Worm (Caenorhabditis elegans) whole organism, L2 larva: ENCODE results near the gene ins-39.

ENCODE experiments used
- C34F6.9 ChIP-seq: fragments of 150-350 bp; optimal IDR thresholded peaks from 2 replicates; lab custom pipeline; 2014; ENCODE audit warnings: missing biosample characterization, missing genetic modification characterization
- F13H6.1 ChIP-seq: sonication (generic microtip); optimal IDR thresholded peaks from 2 replicates; lab custom pipeline; 2016; ENCODE audit warnings: missing genetic modification characterization, missing compliant biosample characterization
- R02D3.7 ChIP-seq: fragments of 150-350 bp; optimal IDR thresholded peaks from 2 replicates; lab custom pipeline; 2014; ENCODE audit warnings: missing biosample characterization, missing genetic modification characterization
- Y55F3AM.14 ChIP-seq: fragments of 200-800 bp; sonication (Bioruptor generic); optimal IDR thresholded peaks from 2 replicates; lab custom pipeline; 2018; ENCODE audit warnings: mild to moderate bottlenecking, missing genetic modification characterization, missing compliant biosample characterization
- ZK546.5 ChIP-seq: sonication (generic microtip); optimal IDR thresholded peaks from 2 replicates; lab custom pipeline; 2017; ENCODE audit warnings: missing biosample characterization, missing genetic modification characterization
- alr-1 ChIP-seq: fragments of 150-350 bp; optimal IDR thresholded peaks from 2 replicates; lab custom pipeline; 2014; ENCODE audit warnings: missing biosample characterization, missing genetic modification characterization
- aly-2 ChIP-seq: fragments of 150-350 bp; optimal IDR thresholded peaks from 2 replicates; lab custom pipeline; 2014; ENCODE audit warnings: missing biosample characterization, missing genetic modification characterization
- ama-1 ChIP-seq: fragments of 150-350 bp; optimal IDR thresholded peaks from 2 replicates; lab custom pipeline; 2018; ENCODE audit warnings: inconsistent platforms
- blmp-1 ChIP-seq: sonication (generic microtip); optimal IDR thresholded peaks from 2 replicates; lab custom pipeline; 2017; ENCODE audit warnings: missing genetic modification characterization, mild to moderate bottlenecking, missing compliant biosample characterization, antibody characterized with exemption, moderate library complexity; ENCODE audit not compliant: insufficient read depth
- ceh-16 ChIP-seq: fragments of 150-350 bp; optimal IDR thresholded peaks from 2 replicates; lab custom pipeline; 2014; ENCODE audit warnings: missing biosample characterization, missing genetic modification characterization
- ceh-82 ChIP-seq: fragments of 150-350 bp; optimal IDR thresholded peaks from 2 replicates; lab custom pipeline; 2014; ENCODE audit warnings: missing biosample characterization, missing genetic modification characterization
- crh-2 ChIP-seq: sonication (generic microtip); optimal IDR thresholded peaks from 2 replicates; lab custom pipeline; 2017; ENCODE audit warnings: missing biosample characterization, missing genetic modification characterization
- dmd-4 ChIP-seq: sonication (generic microtip); optimal IDR thresholded peaks from 2 replicates; lab custom pipeline; 2017; ENCODE audit warnings: missing biosample characterization, missing genetic modification characterization
- egl-27 ChIP-seq: sonication (generic microtip); optimal IDR thresholded peaks from 3 replicates; lab custom pipeline; 2017; ENCODE audit warnings: missing biosample characterization, missing genetic modification reagents, missing genetic modification characterization
- elt-1 ChIP-seq: fragments of 150-350 bp; optimal IDR thresholded peaks from 2 replicates; lab custom pipeline; 2014; ENCODE audit warnings: missing biosample characterization, missing genetic modification characterization
- elt-3 ChIP-seq: sonication (generic microtip); optimal IDR thresholded peaks from 2 replicates; lab custom pipeline; 2017; ENCODE audit warnings: missing biosample characterization, missing genetic modification characterization
- fos-1 ChIP-seq: fragments of 150-350 bp; optimal IDR thresholded peaks from 2 replicates; lab custom pipeline; 2014; ENCODE audit warnings: missing biosample characterization, missing genetic modification characterization
- lin-11 ChIP-seq: fragments of 150-350 bp; sonication (generic microtip); optimal IDR thresholded peaks from 2 replicates; lab custom pipeline; 2014; ENCODE audit warnings: missing biosample characterization, missing genetic modification characterization, inconsistent platforms, mixed read lengths
- lin-13 ChIP-seq: fragments of 150-350 bp; optimal IDR thresholded peaks from 2 replicates; lab custom pipeline; 2014; ENCODE audit warnings: missing biosample characterization, missing genetic modification reagents, missing genetic modification characterization
- lsy-2 ChIP-seq, 2 experiments: fragments of 150-350 bp in 1 of 2; sonication (generic microtip) in 1 of 2; optimal IDR thresholded peaks; 2 replicates each; lab custom pipeline; 2014 to 2017; ENCODE audit warnings: missing biosample characterization in 2 of 2, missing genetic modification characterization in 2 of 2
- mab-5 ChIP-seq: fragments of 150-350 bp; optimal IDR thresholded peaks from 2 replicates; lab custom pipeline; 2014; ENCODE audit warnings: missing biosample characterization, missing genetic modification characterization
- mbf-1 ChIP-seq: sonication (generic microtip); optimal IDR thresholded peaks from 2 replicates; lab custom pipeline; 2017; ENCODE audit warnings: missing biosample characterization, missing genetic modification characterization
- mdl-1 ChIP-seq, 2 experiments: fragments of 150-350 bp in 1 of 2; sonication (generic microtip) in 1 of 2; optimal IDR thresholded peaks; 2 replicates each; lab custom pipeline; 2017; ENCODE audit warnings: missing biosample characterization in 2 of 2, missing genetic modification characterization in 2 of 2
- nhr-10 ChIP-seq: sonication (generic microtip); optimal IDR thresholded peaks from 2 replicates; lab custom pipeline; 2017; ENCODE audit warnings: missing biosample characterization, missing genetic modification characterization
- nhr-11 ChIP-seq: fragments of 150-350 bp; optimal IDR thresholded peaks from 2 replicates; lab custom pipeline; 2014; ENCODE audit warnings: missing biosample characterization, missing genetic modification characterization
- nhr-12 ChIP-seq: fragments of 150-350 bp; optimal IDR thresholded peaks from 2 replicates; lab custom pipeline; 2014; ENCODE audit warnings: missing biosample characterization, missing genetic modification characterization
- nhr-129 ChIP-seq: fragments of 150-350 bp; optimal IDR thresholded peaks from 2 replicates; lab custom pipeline; 2014; ENCODE audit warnings: missing biosample characterization, missing genetic modification characterization
- nhr-21 ChIP-seq: fragments of 150-350 bp; optimal IDR thresholded peaks from 2 replicates; lab custom pipeline; 2014; ENCODE audit warnings: missing biosample characterization, missing genetic modification characterization
- nhr-23 ChIP-seq: fragments of 150-350 bp; optimal IDR thresholded peaks from 2 replicates; lab custom pipeline; 2014; ENCODE audit warnings: missing biosample characterization, missing genetic modification reagents, missing genetic modification characterization
- nhr-237 ChIP-seq: fragments of 150-350 bp; optimal IDR thresholded peaks from 2 replicates; lab custom pipeline; 2014; ENCODE audit warnings: missing biosample characterization, missing genetic modification characterization
- nhr-6 ChIP-seq: fragments of 150-350 bp; optimal IDR thresholded peaks from 2 replicates; lab custom pipeline; 2014; ENCODE audit warnings: missing biosample characterization, missing genetic modification characterization
- nhr-77 ChIP-seq: fragments of 150-350 bp; optimal IDR thresholded peaks from 2 replicates; lab custom pipeline; 2014; ENCODE audit warnings: missing biosample characterization, missing genetic modification characterization
- peb-1 ChIP-seq: fragments of 150-350 bp; optimal IDR thresholded peaks from 2 replicates; lab custom pipeline; 2014; ENCODE audit warnings: missing biosample characterization, missing genetic modification characterization
- sem-4 ChIP-seq: fragments of 150-350 bp; optimal IDR thresholded peaks from 2 replicates; lab custom pipeline; 2014; ENCODE audit warnings: missing biosample characterization, missing genetic modification reagents, missing genetic modification characterization
- skn-1 ChIP-seq: sonication (generic microtip); optimal IDR thresholded peaks from 2 replicates; lab custom pipeline; 2017; ENCODE audit warnings: missing biosample characterization, missing genetic modification characterization
- sma-3 ChIP-seq: sonication (generic microtip); optimal IDR thresholded peaks from 2 replicates; lab custom pipeline; 2016; ENCODE audit warnings: missing genetic modification reagents, missing genetic modification characterization, missing compliant biosample characterization
- sma-9 ChIP-seq, 2 experiments: fragments of 150-350 bp in 1 of 2; sonication (generic microtip) in 1 of 2; optimal IDR thresholded peaks; 2 replicates each; lab custom pipeline; 2014 to 2016; ENCODE audit warnings: missing genetic modification characterization in 2 of 2, mild to moderate bottlenecking in 1 of 2, missing biosample characterization in 1 of 2, missing compliant biosample characterization in 1 of 2, missing genetic modification reagents in 1 of 2, moderate library complexity in 1 of 2
- snpc-4 ChIP-seq: fragments of 150-350 bp; optimal IDR thresholded peaks from 2 replicates; lab custom pipeline; 2014; ENCODE audit warnings: missing biosample characterization, missing genetic modification characterization
- unc-39 ChIP-seq: fragments of 150-350 bp; optimal IDR thresholded peaks from 2 replicates; lab custom pipeline; 2014; ENCODE audit warnings: missing biosample characterization, missing genetic modification characterization
- unc-55 ChIP-seq: fragments of 150-350 bp; sonication (generic microtip); optimal IDR thresholded peaks from 3 replicates; lab custom pipeline; 2014; ENCODE audit warnings: missing biosample characterization, missing genetic modification reagents, missing genetic modification characterization
- unc-62 ChIP-seq: fragments of 150-350 bp; optimal IDR thresholded peaks from 2 replicates; lab custom pipeline; 2014; ENCODE audit warnings: missing biosample characterization, missing genetic modification reagents, missing genetic modification characterization
- zag-1 ChIP-seq: fragments of 150-350 bp; optimal IDR thresholded peaks from 2 replicates; lab custom pipeline; 2014; ENCODE audit warnings: missing biosample characterization, missing genetic modification characterization
- ztf-1 ChIP-seq: fragments of 200-800 bp; sonication (Bioruptor generic); conservative IDR thresholded peaks from 2 replicates; pipeline ENCODE4 v1.3.6; 2022; ENCODE audit warnings: missing genetic modification characterization, missing compliant biosample characterization
- ztf-11 ChIP-seq: sonication (generic microtip); optimal IDR thresholded peaks from 2 replicates; lab custom pipeline; 2017; ENCODE audit warnings: missing biosample characterization, missing genetic modification characterization
- ztf-4 ChIP-seq: fragments of 150-350 bp; optimal IDR thresholded peaks from 2 replicates; lab custom pipeline; 2014; ENCODE audit warnings: missing biosample characterization, missing genetic modification characterization

Gene ins-39

ce11 chrX:1344321-1344720 is at the start of gene ins-39:
Gene ins-39 (minus strand): TSS chrX:1344421.
- TF ChIP-seq mab-5 (tag; lab: Kevin White, UChicago): no peak
- TF ChIP-seq egl-27 (tag; lab: Kevin White, UChicago): no peak
- no peak for TF ChIP-seq sem-4 (tag; lab: Kevin White, UChicago)
- no peak for TF ChIP-seq mbf-1 (tag; lab: Kevin White, UChicago)
- TF ChIP-seq nhr-23 (tag; lab: Kevin White, UChicago): no peak
- TF ChIP-seq F13H6.1 (tag; lab: Kevin White, UChicago): no peak
- TF ChIP-seq nhr-77 (tag; lab: Kevin White, UChicago): no peak
- TF ChIP-seq crh-2 (tag; lab: Kevin White, UChicago): no peak
- no peak for TF ChIP-seq nhr-12 (tag; lab: Kevin White, UChicago)
- no peak for TF ChIP-seq ceh-82
- TF ChIP-seq unc-62: no peak
- no peak for TF ChIP-seq lsy-2 (tag; optimal IDR thresholded peaks at IDR 0.05; lab: Kevin White, UChicago)
- TF ChIP-seq ama-1 (lab: Kevin White, UChicago): no peak
- no peak for TF ChIP-seq nhr-11
- no peak for TF ChIP-seq snpc-4
- TF ChIP-seq nhr-6 (tag; lab: Kevin White, UChicago): no peak

DNA sequence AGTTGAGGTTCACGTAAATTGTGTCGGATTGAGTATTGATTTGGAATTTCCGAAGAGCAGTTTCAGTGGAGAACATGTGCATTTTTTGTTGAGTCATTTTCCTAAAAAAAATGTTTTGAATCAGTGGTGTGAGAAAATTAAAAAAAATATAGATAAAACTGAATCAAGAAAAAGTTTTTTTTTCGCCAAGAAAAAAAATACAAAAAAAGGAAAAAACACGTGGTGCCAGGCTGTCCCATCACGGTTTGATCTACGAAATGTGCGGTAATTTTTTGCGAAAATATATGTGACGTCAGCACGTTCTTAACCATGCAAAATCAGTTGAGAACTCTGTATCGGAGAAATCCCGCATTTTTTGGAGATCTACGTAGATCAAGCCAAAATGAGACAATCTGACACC is 49.7 kb upstream of the ins-39 start, which contains the start of gene F56C3.9:
TSS of gene F56C3.9 (minus strand) at position 101 of the 400 bp plus-strand sequence.
- no peak for TF ChIP-seq nhr-11
- no peak for TF ChIP-seq ama-1 (lab: Kevin White, UChicago)
- TF ChIP-seq ZK546.5 (tag; lab: Kevin White, UChicago): no peak
- no peak for TF ChIP-seq egl-27 (tag; lab: Kevin White, UChicago)
- TF ChIP-seq nhr-21 (tag; lab: Kevin White, UChicago): no peak
- TF ChIP-seq mdl-1 (tag; optimal IDR thresholded peaks at IDR 0.05; lab: Kevin White, UChicago): no peak
- TF ChIP-seq nhr-6 (tag; lab: Kevin White, UChicago): no peak
- TF ChIP-seq nhr-77 (tag; lab: Kevin White, UChicago): no peak

ce11 chrX:1389382-1389983 is 45.3 kb upstream of the ins-39 start:
- TF ChIP-seq unc-39: no peak
- TF ChIP-seq ZK546.5 (tag; lab: Kevin White, UChicago): peak; percentile 46
- peak; percentile 87 for TF ChIP-seq nhr-77 (tag; lab: Kevin White, UChicago)
- no peak for TF ChIP-seq ztf-1 (GFP tag; lab: Robert Waterston, UW)
- TF ChIP-seq elt-3 (tag; lab: Kevin White, UChicago): no peak
- TF ChIP-seq ceh-16 (tag; lab: Kevin White, UChicago): peak; percentile 80
- TF ChIP-seq fos-1: peak; percentile 96
- TF ChIP-seq elt-1: no peak
- TF ChIP-seq sma-9 (GFP tag; optimal IDR thresholded peaks at IDR 0.05; lab: Kevin White, UChicago): peak; percentile 89
- no peak for TF ChIP-seq sma-9 (tag; optimal IDR thresholded peaks at IDR 0.05; lab: Kevin White, UChicago)
- no peak for TF ChIP-seq ztf-11 (tag; lab: Kevin White, UChicago)
- peak; percentile 88 for TF ChIP-seq ztf-4 (tag; lab: Kevin White, UChicago)
- no peak for TF ChIP-seq ama-1 (lab: Kevin White, UChicago)
- TF ChIP-seq nhr-10: peak; percentile 85
- peak; percentile 38 for TF ChIP-seq nhr-11
- no peak for TF ChIP-seq lin-11 (tag; lab: Kevin White, UChicago)
- peak; percentile 91 for TF ChIP-seq skn-1 (tag; lab: Kevin White, UChicago)
- TF ChIP-seq crh-2 (tag; lab: Kevin White, UChicago): peak; percentile 96
- TF ChIP-seq ceh-82: peak; percentile 87
- peak; percentile 93 for TF ChIP-seq egl-27 (tag; lab: Kevin White, UChicago)
- TF ChIP-seq snpc-4: peak; percentile 34
- TF ChIP-seq peb-1 (tag; lab: Kevin White, UChicago): no peak
- TF ChIP-seq R02D3.7 (tag; lab: Kevin White, UChicago): peak; percentile 45
- TF ChIP-seq mbf-1 (tag; lab: Kevin White, UChicago): peak; percentile 62
- TF ChIP-seq alr-1 (tag; lab: Kevin White, UChicago): no peak
- TF ChIP-seq dmd-4 (tag; lab: Kevin White, UChicago): peak; percentile 73
- TF ChIP-seq sma-3 (GFP tag; lab: Kevin White, UChicago): peak; percentile 94
- TF ChIP-seq nhr-6 (tag; lab: Kevin White, UChicago): peak; percentile 95
- TF ChIP-seq mab-5 (tag; lab: Kevin White, UChicago): peak; percentile 66
- peak; percentile 83 to 93 for TF ChIP-seq lsy-2 (tag; optimal IDR thresholded peaks at IDR 0.05; lab: Kevin White, UChicago)
- peak; percentile 92 for TF ChIP-seq nhr-237 (tag; lab: Kevin White, UChicago)
- peak; percentile 59 for TF ChIP-seq zag-1 (tag; lab: Kevin White, UChicago)
- peak; percentile 59 for TF ChIP-seq aly-2
- TF ChIP-seq C34F6.9: peak; percentile 84
- TF ChIP-seq unc-62: no peak
- peak; percentile 66 for TF ChIP-seq nhr-12 (tag; lab: Kevin White, UChicago)
- TF ChIP-seq sem-4 (tag; lab: Kevin White, UChicago): peak; percentile 94
- TF ChIP-seq F13H6.1 (tag; lab: Kevin White, UChicago): peak; percentile 85
- TF ChIP-seq nhr-23 (tag; lab: Kevin White, UChicago): no peak
- peak; percentile 96 for TF ChIP-seq nhr-129
- peak; percentile 93 for TF ChIP-seq lin-13
- TF ChIP-seq unc-55 (GFP tag; lab: Kevin White, UChicago): peak; percentile 85
- TF ChIP-seq Y55F3AM.14 (GFP tag; lab: Kevin White, UChicago): peak; percentile 74
- TF ChIP-seq blmp-1 (tag; lab: Kevin White, UChicago): no peak
- TF ChIP-seq nhr-21 (tag; lab: Kevin White, UChicago): peak; percentile 99
